Fruit fly (Drosophila melanogaster): ENCODE measurements around the gene CG42818.

Gene CG42818

DNA sequence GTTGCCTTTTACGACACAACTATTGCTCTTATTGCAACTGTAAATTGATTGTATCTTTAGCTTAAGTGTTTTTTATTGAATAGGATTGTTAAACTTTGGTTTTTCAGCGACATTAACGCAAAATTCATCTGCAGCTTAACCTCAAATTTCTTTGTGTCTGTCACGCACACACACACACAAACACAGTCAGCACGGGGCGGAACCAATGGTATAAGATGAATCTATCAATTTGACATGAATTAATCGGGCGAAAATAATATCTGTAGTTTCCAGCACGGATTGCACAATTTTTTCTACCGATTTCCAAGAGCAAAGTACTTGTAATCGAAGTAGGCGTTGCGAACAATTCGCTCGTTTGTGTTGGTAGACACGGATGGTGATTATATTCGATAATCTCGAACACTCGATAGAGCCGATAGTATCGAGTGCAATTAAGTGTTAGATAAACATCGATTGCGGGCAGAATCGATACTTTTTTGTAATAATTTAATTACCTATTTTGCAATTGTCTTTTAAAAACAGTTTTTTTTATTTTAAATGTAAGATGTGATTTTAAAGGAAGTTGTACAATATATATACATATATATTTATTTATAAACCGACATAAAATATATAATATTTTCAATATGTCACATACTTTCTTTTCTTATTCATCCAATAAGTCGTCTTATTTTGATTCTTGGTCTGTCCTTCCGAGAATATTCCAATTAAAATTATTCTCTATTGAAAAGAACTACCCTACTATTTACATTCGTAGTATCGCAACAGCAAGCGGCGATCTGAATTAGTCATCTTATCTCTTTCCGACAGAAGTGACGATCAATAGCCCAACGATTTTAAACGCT, 15.7 kb downstream of the CG42818 start, which contains the start of the genes PRL-1 and EndoGI (continued):
- TF ChIP-seq sens (GFP tag) (peak; percentile 86), az2 (GFP tag; optimal IDR thresholded peaks at IDR 0.05) (peak; percentile 59), CG13123 (GFP tag; optimal IDR thresholded peaks at IDR 0.05) (peak; percentile 32), fd64A (GFP tag; optimal IDR thresholded peaks at IDR 0.05) (no peak), CG18011 (GFP tag; optimal IDR thresholded peaks at IDR 0.05) (peak; percentile 90), CG33557 (GFP tag; optimal IDR thresholded peaks at IDR 0.05) (peak; percentile 49), rib (GFP tag; IDR thresholded peaks at IDR 0.05) (peak; percentile 45; the same call in 1 of the 2 replicates), CG8924 (tag; optimal IDR thresholded peaks at IDR 0.05) (peak; percentile 88), CG2889 (GFP tag; IDR thresholded peaks at IDR 0.05) (no peak; the same call in 2 of the 3 replicates), CG16779 (GFP tag; IDR thresholded peaks at IDR 0.05) (no peak), CG31224 (GFP tag; IDR thresholded peaks at IDR 0.05) (peak; percentile 66), lola (GFP tag; optimal IDR thresholded peaks at IDR 0.05) (peak in 1 of 3 experiments; percentile 54), dmrt11E (tag; optimal IDR thresholded peaks at IDR 0.05) (peak; percentile 53), CG15479 (GFP tag; optimal IDR thresholded peaks at IDR 0.05) (peak; percentile 53), Dp (GFP tag; optimal IDR thresholded peaks at IDR 0.05) (peak; percentile 48), CG32532 (GFP tag; IDR thresholded peaks at IDR 0.05) (peak; percentile 91), chm (GFP tag; IDR thresholded peaks at IDR 0.05) (peak; percentile 83; the same call in 1 of the 2 replicates), Dip2 (GFP tag; IDR thresholded peaks at IDR 0.05) (no peak), CG8089 (GFP tag; optimal IDR thresholded peaks at IDR 0.05) (no peak), Dll (GFP tag; IDR thresholded peaks at IDR 0.05; ENCODE audit: partially characterized antibody) (peak; percentile 98), cas (GFP tag; IDR thresholded peaks at IDR 0.05) (0 out of 2 replicates have a peak, but pooled peaks have one; percentile 44), mirr (GFP tag; optimal IDR thresholded peaks at IDR 0.05) (no peak), MTF-1 (GFP tag; optimal IDR thresholded peaks at IDR 0.05; ENCODE audit: borderline replicate concordance) (no peak), tgo (GFP tag; IDR thresholded peaks at IDR 0.05) (peak; percentile 74), HmgZ (tag; optimal IDR thresholded peaks at IDR 0.05) (peak; percentile 36), so (GFP tag; IDR thresholded peaks at IDR 0.05) (peak; percentile 79), Sox100B (GFP tag; optimal IDR thresholded peaks at IDR 0.05) (peak; percentile 81), CG33213 (GFP tag; optimal IDR thresholded peaks at IDR 0.05) (peak; percentile 25), CG31365 (tag; optimal IDR thresholded peaks at IDR 0.05) (no peak), Dad (GFP tag; optimal IDR thresholded peaks at IDR 0.05) (peak; percentile 32), vnd (GFP tag; IDR thresholded peaks at IDR 0.05; ENCODE audit: partially characterized antibody) (peak; percentile 100), CG3163 (GFP tag; optimal IDR thresholded peaks at IDR 0.05) (peak; percentile 31), Ets65A (GFP tag) (peak; percentile 66), CG7839 (tag; optimal IDR thresholded peaks at IDR 0.05) (peak; percentile 85), bigmax (GFP tag; optimal IDR thresholded peaks at IDR 0.05) (peak; percentile 98), ase (GFP tag; IDR thresholded peaks at IDR 0.05) (peak; percentile 39; the same call in 1 of the 3 replicates), Oli (tag; optimal IDR thresholded peaks at IDR 0.05) (peak; percentile 57), crp (GFP tag; optimal IDR thresholded peaks at IDR 0.05) (peak in 1 of 2 experiments; percentile 62), hth (optimal IDR thresholded peaks at IDR 0.05) (no peak), bbx (GFP tag; IDR thresholded peaks at IDR 0.05; ENCODE audit: partially characterized antibody) (peak; percentile 100), CG15514 (GFP tag; optimal IDR thresholded peaks at IDR 0.05) (peak; percentile 74), gcm2 (GFP tag; optimal IDR thresholded peaks at IDR 0.05) (no peak), abd-A (tag; optimal IDR thresholded peaks at IDR 0.05) (no peak), Nf-YA (GFP tag; IDR thresholded peaks at IDR 0.05) (peak; percentile 18), NK7.1 (GFP tag; optimal IDR thresholded peaks at IDR 0.05) (no peak)
